Fruit fly (Drosophila melanogaster) whole organism, embryonic: ENCODE results near the gene vih.

Source experiments
- Ada2b ChIP-seq: fragments of 200-800 bp; sonication (Bioruptor generic); IDR thresholded peaks from 2 replicates; pipeline ENCODE4 v1.3.6; 2022; ENCODE audit warnings: missing biosample characterization, missing genetic modification characterization
- Atf6 ChIP-seq: fragments of 200-800 bp; sonication (Bioruptor generic); IDR thresholded peaks from 2 replicates; pipeline ENCODE4 v1.3.6; 2022; ENCODE audit warnings: missing biosample characterization, missing genetic modification characterization
- CG1024 ChIP-seq: fragments of 200-800 bp; sonication (Bioruptor generic); IDR thresholded peaks from 2 replicates; pipeline ENCODE4 v1.3.6; 2022; ENCODE audit warnings: missing biosample characterization, missing genetic modification characterization
- CG12299 ChIP-seq: fragments of 200-800 bp; sonication (Bioruptor generic); optimal IDR thresholded peaks from 2 replicates; lab custom pipeline; 2018; ENCODE audit warnings: missing biosample characterization, mild to moderate bottlenecking, missing genetic modification characterization
- CG12659 ChIP-seq: fragments of 200-800 bp; sonication (Bioruptor generic); optimal IDR thresholded peaks from 3 replicates; lab custom pipeline; 2017; ENCODE audit warnings: mild to moderate bottlenecking, missing biosample characterization, missing genetic modification reagents, missing genetic modification characterization
- CG14050 ChIP-seq: fragments of 200-800 bp; sonication (Bioruptor generic); IDR thresholded peaks from 3 replicates; pipeline ENCODE4 v1.3.6; 2022; ENCODE audit warnings: missing biosample characterization, missing genetic modification characterization
- CG14710 ChIP-seq: fragments of 200-800 bp; sonication (Bioruptor generic); optimal IDR thresholded peaks from 3 replicates; lab custom pipeline; 2019; ENCODE audit warnings: missing biosample characterization, mild to moderate bottlenecking, missing genetic modification characterization, moderate library complexity
- CG15269 ChIP-seq: fragments of 200-800 bp; sonication (Bioruptor generic); optimal IDR thresholded peaks from 2 replicates; lab custom pipeline; 2018; ENCODE audit warnings: missing biosample characterization, mild to moderate bottlenecking, missing genetic modification characterization, moderate library complexity
- CG17612 ChIP-seq: fragments of 200-800 bp; sonication (Bioruptor generic); IDR thresholded peaks from 2 replicates; pipeline ENCODE4 v1.3.6; 2022; ENCODE audit warnings: missing biosample characterization, missing genetic modification characterization
- CG1792 ChIP-seq: fragments of 200-800 bp; sonication (Bioruptor generic); optimal IDR thresholded peaks from 2 replicates; lab custom pipeline; 2016; ENCODE audit warnings: missing biosample characterization, missing genetic modification characterization
- CG2199 ChIP-seq: fragments of 200-800 bp; sonication (Bioruptor generic); IDR thresholded peaks from 3 replicates; pipeline ENCODE4 v1.3.6; 2022; ENCODE audit warnings: missing biosample characterization, missing genetic modification characterization
- CG30020 ChIP-seq: fragments of 200-800 bp; optimal IDR thresholded peaks from 2 replicates; lab custom pipeline; 2019; ENCODE audit warnings: missing biosample characterization, mild to moderate bottlenecking, missing genetic modification characterization, moderate library complexity
- CG31365 ChIP-seq: fragments of 200-800 bp; sonication (Bioruptor generic); optimal IDR thresholded peaks from 2 replicates; lab custom pipeline; 2018; ENCODE audit warnings: missing biosample characterization, mild to moderate bottlenecking, missing genetic modification characterization
- CG31441 ChIP-seq: fragments of 200-800 bp; sonication (Bioruptor generic); IDR thresholded peaks from 2 replicates; pipeline ENCODE4 v1.3.6; 2022; ENCODE audit warnings: missing biosample characterization, missing genetic modification characterization
- CG3281 ChIP-seq: fragments of 200-800 bp; sonication (Bioruptor generic); optimal IDR thresholded peaks from 3 replicates; lab custom pipeline; 2017; ENCODE audit warnings: missing biosample characterization, mild to moderate bottlenecking, missing genetic modification characterization
- CG4617 ChIP-seq: fragments of 200-800 bp; sonication (Bioruptor generic); optimal IDR thresholded peaks from 3 replicates; lab custom pipeline; 2016; ENCODE audit warnings: missing biosample characterization, missing genetic modification characterization, borderline replicate concordance
- CG4730 ChIP-seq: fragments of 200-800 bp; sonication (Bioruptor generic); IDR thresholded peaks from 2 replicates; pipeline ENCODE4 v1.3.6; 2022; ENCODE audit warnings: missing biosample characterization, missing genetic modification characterization
- CG6254 ChIP-seq: fragments of 200-800 bp; sonication (Bioruptor generic); optimal IDR thresholded peaks from 3 replicates; lab custom pipeline; 2017; ENCODE audit warnings: mild to moderate bottlenecking, missing biosample characterization, missing genetic modification reagents, missing genetic modification characterization
- CG6765 ChIP-seq: fragments of 200-800 bp; sonication (Bioruptor generic); optimal IDR thresholded peaks from 3 replicates; lab custom pipeline; 2017; ENCODE audit warnings: missing biosample characterization, mild to moderate bottlenecking, missing genetic modification characterization
- CG6791 ChIP-seq: fragments of 200-800 bp; sonication (Bioruptor generic); IDR thresholded peaks from 3 replicates; pipeline ENCODE4 v1.3.6; 2022; ENCODE audit warnings: missing biosample characterization, missing genetic modification characterization; ENCODE audit not compliant: partially characterized antibody
- CG8281 ChIP-seq: fragments of 200-800 bp; sonication (Bioruptor generic); optimal IDR thresholded peaks from 2 replicates; lab custom pipeline; 2018; ENCODE audit warnings: missing biosample characterization, mild to moderate bottlenecking, missing genetic modification characterization, moderate library complexity
- CG8944 ChIP-seq: fragments of 200-800 bp; sonication (Bioruptor generic); optimal IDR thresholded peaks from 3 replicates; lab custom pipeline; 2016; ENCODE audit warnings: missing biosample characterization, missing genetic modification characterization
- CG9215 ChIP-seq: fragments of 200-800 bp; sonication (Bioruptor generic); IDR thresholded peaks from 2 replicates; pipeline ENCODE4 v1.3.6; 2022; ENCODE audit warnings: missing biosample characterization, missing genetic modification characterization
- Deaf1 ChIP-seq: fragments of 200-800 bp; optimal IDR thresholded peaks from 3 replicates; lab custom pipeline; 2019; ENCODE audit warnings: missing biosample characterization, mild to moderate bottlenecking, missing genetic modification characterization, moderate library complexity
- Dfd ChIP-seq, 2 experiments: fragments of >200 bp; optimal IDR thresholded peaks; 2 replicates each; lab custom pipeline; 2017; ENCODE audit warnings: missing biosample characterization in 2 of 2, missing genetic modification characterization in 2 of 2
- Dip3 ChIP-seq: fragments of 200-800 bp; sonication (Bioruptor generic); optimal IDR thresholded peaks from 3 replicates; lab custom pipeline; 2016; ENCODE audit warnings: missing biosample characterization, missing genetic modification characterization
- Eip74EF ChIP-seq, 2 experiments: fragments of 200-800 bp in 1 of 2; fragments of >200 bp in 1 of 2; sonication (Bioruptor generic) in 1 of 2; optimal IDR thresholded peaks; 2 replicates each; lab custom pipeline; 2017 to 2019; ENCODE audit warnings: missing biosample characterization in 2 of 2, missing genetic modification characterization in 2 of 2, mild to moderate bottlenecking in 1 of 2, moderate library complexity in 1 of 2
- Fer1 ChIP-seq: fragments of 200-800 bp; sonication (Bioruptor generic); optimal IDR thresholded peaks from 2 replicates; lab custom pipeline; 2017; ENCODE audit warnings: missing biosample characterization, mild to moderate bottlenecking, missing genetic modification characterization
- H15 ChIP-seq: fragments of 200-800 bp; sonication (Bioruptor generic); IDR thresholded peaks from 3 replicates; pipeline ENCODE4 v1.3.6; 2022; ENCODE audit warnings: missing biosample characterization, missing genetic modification characterization
- Hmx ChIP-seq: fragments of 200-800 bp; sonication (Bioruptor generic); optimal IDR thresholded peaks from 2 replicates; lab custom pipeline; 2016; ENCODE audit warnings: missing biosample characterization, missing genetic modification characterization
- Hr3 ChIP-seq: fragments of 200-800 bp; sonication (Bioruptor generic); optimal IDR thresholded peaks from 3 replicates; lab custom pipeline; 2016; ENCODE audit warnings: missing biosample characterization, missing genetic modification characterization
- Mad ChIP-seq: fragments of 200-800 bp; sonication (Bioruptor generic); optimal IDR thresholded peaks from 2 replicates; lab custom pipeline; 2016; ENCODE audit warnings: missing biosample characterization, missing genetic modification characterization
- NFAT ChIP-seq: fragments of 200-800 bp; sonication (Bioruptor generic); IDR thresholded peaks from 2 replicates; pipeline ENCODE4 v1.3.6; 2022; ENCODE audit warnings: missing biosample characterization, missing genetic modification characterization
- Opbp ChIP-seq: fragments of 200-800 bp; sonication (Bioruptor generic); IDR thresholded peaks from 3 replicates; pipeline ENCODE4 v1.3.6; 2022; ENCODE audit warnings: missing biosample characterization, missing genetic modification characterization; ENCODE audit not compliant: partially characterized antibody
- Scr ChIP-seq: fragments of 200-800 bp; sonication (Bioruptor generic); IDR thresholded peaks from 2 replicates; pipeline ENCODE4 v1.3.6; 2022; ENCODE audit warnings: missing biosample characterization, missing genetic modification characterization; ENCODE audit not compliant: partially characterized antibody
- Sry-β ChIP-seq: fragments of 200-800 bp; sonication (Bioruptor generic); optimal IDR thresholded peaks from 2 replicates; lab custom pipeline; 2018; ENCODE audit warnings: missing biosample characterization, mild to moderate bottlenecking, missing genetic modification characterization, moderate library complexity
- Ssrp ChIP-seq: fragments of 200-800 bp; sonication (Bioruptor generic); optimal IDR thresholded peaks from 2 replicates; lab custom pipeline; 2018; ENCODE audit warnings: missing biosample characterization, mild to moderate bottlenecking, missing genetic modification characterization, moderate library complexity
- Tbp ChIP-seq: fragments of >200 bp; optimal IDR thresholded peaks from 2 replicates; lab custom pipeline; 2018; ENCODE audit warnings: missing biosample characterization, missing genetic modification characterization
- Xbp1 ChIP-seq: fragments of 200-800 bp; sonication (Bioruptor generic); optimal IDR thresholded peaks from 3 replicates; lab custom pipeline; 2016; ENCODE audit warnings: missing biosample characterization, mild to moderate bottlenecking, missing genetic modification characterization
- al ChIP-seq: fragments of 200-800 bp; sonication (Bioruptor generic); IDR thresholded peaks from 2 replicates; pipeline ENCODE4 v1.3.6; 2022; ENCODE audit warnings: missing biosample characterization, missing genetic modification characterization
- bab2 ChIP-seq: fragments of 200-800 bp; sonication (Bioruptor generic); optimal IDR thresholded peaks from 2 replicates; lab custom pipeline; 2016; ENCODE audit warnings: missing biosample characterization, missing genetic modification characterization
- cato ChIP-seq: fragments of 200-800 bp; sonication (Bioruptor generic); optimal IDR thresholded peaks from 2 replicates; lab custom pipeline; 2016; ENCODE audit warnings: missing biosample characterization, missing genetic modification characterization, borderline replicate concordance
- caup ChIP-seq: fragments of 200-800 bp; sonication (Bioruptor generic); optimal IDR thresholded peaks from 3 replicates; lab custom pipeline; 2017; ENCODE audit warnings: missing biosample characterization, mild to moderate bottlenecking, missing genetic modification characterization, moderate library complexity; ENCODE audit not compliant: severe bottlenecking
- emc ChIP-seq: fragments of 200-800 bp; sonication (Bioruptor generic); optimal IDR thresholded peaks from 2 replicates; lab custom pipeline; 2016; ENCODE audit warnings: missing biosample characterization, missing genetic modification characterization
- exex ChIP-seq: fragments of 200-800 bp; sonication (Bioruptor generic); optimal IDR thresholded peaks from 4 replicates; lab custom pipeline; 2018; ENCODE audit warnings: missing biosample characterization, mild to moderate bottlenecking, missing genetic modification characterization, moderate library complexity
- grn ChIP-seq: fragments of 200-800 bp; sonication (Bioruptor generic); optimal IDR thresholded peaks from 3 replicates; lab custom pipeline; 2017; ENCODE audit warnings: missing biosample characterization, missing genetic modification characterization
- gro ChIP-seq: fragments of 200-800 bp; sonication (Bioruptor generic); optimal IDR thresholded peaks from 2 replicates; lab custom pipeline; 2016; ENCODE audit warnings: missing biosample characterization, missing genetic modification characterization
- hbn ChIP-seq: fragments of 200-800 bp; sonication (Bioruptor generic); IDR thresholded peaks from 2 replicates; pipeline ENCODE4 v1.3.6; 2022; ENCODE audit warnings: missing biosample characterization, missing genetic modification characterization; ENCODE audit not compliant: partially characterized antibody
- kah ChIP-seq: fragments of 200-800 bp; sonication (Bioruptor generic); optimal IDR thresholded peaks from 2 replicates; lab custom pipeline; 2018; ENCODE audit warnings: missing biosample characterization, mild to moderate bottlenecking, missing genetic modification characterization
- stc ChIP-seq: fragments of 200-800 bp; sonication (Bioruptor generic); IDR thresholded peaks from 2 replicates; pipeline ENCODE4 v1.3.6; 2022; ENCODE audit warnings: missing biosample characterization, missing genetic modification characterization
- twi ChIP-seq: fragments of 200-800 bp; optimal IDR thresholded peaks from 2 replicates; lab custom pipeline; 2019; ENCODE audit warnings: missing biosample characterization, mild to moderate bottlenecking, missing genetic modification characterization, moderate library complexity

Gene vih

dm6 chr3L:12471471-12471978, 32.6 kb upstream of the vih start, which contains the start of gene CG10616 (continued):
- TF ChIP-seq stc (GFP tag; lab: Robert Waterston, UW) (no peak), Mad (GFP tag; lab: Kevin White, UChicago) (no peak), CG8281 (tag; lab: Kevin White, UChicago) (no peak), Hmx (GFP tag; lab: Kevin White, UChicago) (no peak), gro (no peak), CG9215 (no peak), NFAT (GFP tag; lab: Robert Waterston, UW) (no peak), grn (GFP tag; lab: Kevin White, UChicago) (no peak), CG8944 (GFP tag; lab: Kevin White, UChicago) (no peak), Hr3 (no peak), Dip3 (GFP tag; lab: Kevin White, UChicago) (no peak), exex (tag; lab: Kevin White, UChicago) (no peak), CG31365 (tag; lab: Kevin White, UChicago) (no peak), CG4730 (GFP tag; lab: Robert Waterston, UW) (no peak), CG12659 (GFP tag; lab: Kevin White, UChicago) (peak; percentile 22), CG1024 (no peak), Eip74EF (GFP tag; optimal IDR thresholded peaks at IDR 0.05; lab: Kevin White, UChicago) (no peak), kah (no peak), hbn (GFP tag; lab: Robert Waterston, UW) (peak; percentile 95), Ada2b (no peak), CG17612 (GFP tag; lab: Robert Waterston, UW) (no peak), CG30020 (tag; lab: Kevin White, UChicago) (no peak), CG12299 (tag; lab: Kevin White, UChicago) (no peak), CG6254 (GFP tag; lab: Kevin White, UChicago) (no peak), emc (GFP tag; lab: Kevin White, UChicago) (no peak), Sry-β (GFP tag; lab: Kevin White, UChicago) (no peak), Ssrp (tag; lab: Kevin White, UChicago) (no peak), Atf6 (no peak), Opbp (GFP tag; lab: Robert Waterston, UW) (peak; percentile 83), CG14050 (GFP tag; lab: Robert Waterston, UW) (no peak), twi (tag; lab: Kevin White, UChicago) (no peak), H15 (GFP tag; lab: Robert Waterston, UW) (no peak), CG2199 (GFP tag; lab: Robert Waterston, UW) (no peak), Fer1 (GFP tag; lab: Kevin White, UChicago) (no peak), CG1792 (GFP tag; lab: Kevin White, UChicago) (no peak), Deaf1 (no peak), CG6765 (GFP tag; lab: Kevin White, UChicago) (no peak), bab2 (GFP tag; lab: Kevin White, UChicago) (no peak), Xbp1 (GFP tag; lab: Kevin White, UChicago) (no peak), CG31441 (GFP tag; lab: Robert Waterston, UW) (no peak), Scr (peak; percentile 98), cato (GFP tag; lab: Kevin White, UChicago) (no peak), CG4617 (GFP tag; lab: Kevin White, UChicago) (peak; percentile 53), Dfd (GFP tag; optimal IDR thresholded peaks at IDR 0.05; lab: Kevin White, UChicago) (no peak), al (GFP tag; lab: Robert Waterston, UW) (no peak), Tbp (no peak), caup (GFP tag; lab: Kevin White, UChicago) (no peak), CG14710 (peak; percentile 76), CG15269 (tag; lab: Kevin White, UChicago) (no peak), CG3281 (GFP tag; lab: Kevin White, UChicago) (no peak), CG6791 (GFP tag; lab: Robert Waterston, UW) (peak; percentile 94)
